Worm (Caenorhabditis elegans): ENCODE measurements around the gene eif-2A.

- no peak for TF ChIP-seq fkh-10 (GFP tag; optimal IDR thresholded peaks at IDR 0.05)
- TF ChIP-seq zag-1 (tag; optimal IDR thresholded peaks at IDR 0.05) = no peak
- no peak for TF ChIP-seq snpc-4 (tag; optimal IDR thresholded peaks at IDR 0.05)
- no peak for TF ChIP-seq fos-1 (tag; optimal IDR thresholded peaks at IDR 0.05)
- no peak for TF ChIP-seq ceh-82 (tag; optimal IDR thresholded peaks at IDR 0.05)
- TF ChIP-seq ama-1 (optimal IDR thresholded peaks at IDR 0.05) = peak; percentile 91
- TF ChIP-seq R02D3.7 (tag; optimal IDR thresholded peaks at IDR 0.05) = no peak
These were observed 31.0 kb downstream of the eif-2A start, which contains the start of gene ZK673.2 for ce11 chrII:10447348-10448316.
